Fruit fly (Drosophila melanogaster) whole organism, wandering third instar larva: ENCODE data around the gene CG10587.

Experiments used
- Abd-B ChIP-seq: fragments of >200 bp; optimal IDR thresholded peaks from 2 replicates; lab custom pipeline; 2017; ENCODE audit warnings: missing biosample characterization, missing genetic modification characterization
- CG32264 ChIP-seq: fragments of 200-800 bp; sonication (Bioruptor generic); optimal IDR thresholded peaks from 2 replicates; lab custom pipeline; 2016; ENCODE audit warnings: missing biosample characterization, missing genetic modification characterization
- CG9705 ChIP-seq: fragments of 200-800 bp; sonication (Bioruptor generic); optimal IDR thresholded peaks from 2 replicates; lab custom pipeline; 2018; ENCODE audit warnings: missing biosample characterization, mild to moderate bottlenecking, missing genetic modification characterization
- CrebA ChIP-seq: fragments of 200-800 bp; sonication (Bioruptor generic); optimal IDR thresholded peaks from 2 replicates; lab custom pipeline; 2016; ENCODE audit warnings: missing biosample characterization, mild to moderate bottlenecking, missing genetic modification characterization, borderline replicate concordance
- Dfd ChIP-seq: fragments of >200 bp; optimal IDR thresholded peaks from 2 replicates; lab custom pipeline; 2017; ENCODE audit warnings: missing biosample characterization, missing genetic modification characterization
- Dif ChIP-seq: fragments of 200-275, 200-300 bp; sonication (Bioruptor generic); optimal IDR thresholded peaks from 2 replicates; lab custom pipeline; 2018; ENCODE audit warnings: missing biosample characterization, missing genetic modification characterization; ENCODE audit not compliant: partially characterized antibody
- GATAd ChIP-seq: sonication (Bioruptor generic); optimal IDR thresholded peaks from 2 replicates; lab custom pipeline; 2016; ENCODE audit warnings: missing biosample characterization, missing genetic modification characterization
- HLH106 ChIP-seq: fragments of 200-800 bp; optimal IDR thresholded peaks from 3 replicates; lab custom pipeline; 2019; ENCODE audit warnings: missing biosample characterization, mild to moderate bottlenecking, missing genetic modification characterization, moderate library complexity
- Hnf4 ChIP-seq: fragments of 200-800 bp; sonication (Bioruptor generic); optimal IDR thresholded peaks from 2 replicates; lab custom pipeline; 2016; ENCODE audit warnings: missing biosample characterization, mild to moderate bottlenecking, missing genetic modification characterization
- Hr78 ChIP-seq: fragments of >200 bp; optimal IDR thresholded peaks from 2 replicates; lab custom pipeline; 2017; ENCODE audit warnings: missing biosample characterization, missing genetic modification characterization
- Hr83 ChIP-seq: fragments of 200-300 bp; sonication (Bioruptor generic); optimal IDR thresholded peaks from 2 replicates; lab custom pipeline; 2016; ENCODE audit warnings: missing biosample characterization, mild to moderate bottlenecking, missing genetic modification characterization, moderate library complexity; ENCODE audit not compliant: poor library complexity, severe bottlenecking
- Jra ChIP-seq: sonication (Bioruptor generic); optimal IDR thresholded peaks from 2 replicates; lab custom pipeline; 2016; ENCODE audit warnings: missing biosample characterization, missing genetic modification characterization
- Mio ChIP-seq: sonication (Bioruptor generic); optimal IDR thresholded peaks from 2 replicates; lab custom pipeline; 2016; ENCODE audit warnings: missing biosample characterization, missing genetic modification characterization
- Myc ChIP-seq: fragments of >200 bp; optimal IDR thresholded peaks from 2 replicates; lab custom pipeline; 2017
- N ChIP-seq: fragments of >200 bp; optimal IDR thresholded peaks from 2 replicates; lab custom pipeline; 2018; ENCODE audit warnings: missing biosample characterization, missing external identifiers, missing genetic modification characterization
- OdsH ChIP-seq: fragments of 200-800 bp; sonication (Bioruptor generic); optimal IDR thresholded peaks from 2 replicates; lab custom pipeline; 2016; ENCODE audit warnings: missing biosample characterization, mild to moderate bottlenecking, missing genetic modification characterization
- Rel ChIP-seq, 2 experiments: fragments of 200-800 bp; sonication (Bioruptor generic) in 1 of 2; optimal IDR thresholded peaks; 2 replicates in 1 of 2; 3 replicates in 1 of 2; lab custom pipeline; 2016 to 2019; ENCODE audit warnings: mild to moderate bottlenecking in 2 of 2, missing biosample characterization in 2 of 2, missing genetic modification characterization in 2 of 2, moderate library complexity in 1 of 2
- Sp1 ChIP-seq: fragments of 200-800 bp; sonication (Bioruptor generic); optimal IDR thresholded peaks from 3 replicates; lab custom pipeline; 2019; ENCODE audit warnings: missing biosample characterization, mild to moderate bottlenecking, missing genetic modification characterization, moderate library complexity
- Vsx2 ChIP-seq: fragments of 200-300, 225-300 bp; sonication (Bioruptor generic); optimal IDR thresholded peaks from 2 replicates; lab custom pipeline; 2018; ENCODE audit warnings: missing biosample characterization, missing genetic modification characterization; ENCODE audit not compliant: partially characterized antibody
- br ChIP-seq: fragments of 200-800 bp; sonication (Bioruptor generic); optimal IDR thresholded peaks from 2 replicates; lab custom pipeline; 2016; ENCODE audit warnings: missing biosample characterization, missing genetic modification characterization
- brk ChIP-seq: fragments of 200-800 bp; sonication (Bioruptor generic); optimal IDR thresholded peaks from 2 replicates; lab custom pipeline; 2016; ENCODE audit warnings: missing biosample characterization, mild to moderate bottlenecking, missing genetic modification characterization
- dl ChIP-seq, 2 experiments: fragments of 175-275, 200-275 bp in 1 of 2; fragments of 200-275 bp in 1 of 2; sonication (Bioruptor generic); optimal IDR thresholded peaks; lab custom pipeline; 2018; ENCODE audit warnings: mild to moderate bottlenecking in 2 of 2, missing biosample characterization in 2 of 2, missing genetic modification characterization in 2 of 2, moderate library complexity in 2 of 2; ENCODE audit not compliant: partially characterized antibody in 2 of 2, insufficient read depth in 1 of 2
- dmrt93B ChIP-seq: fragments of 200-800 bp; sonication (Bioruptor generic); optimal IDR thresholded peaks from 2 replicates; lab custom pipeline; 2018; ENCODE audit warnings: missing biosample characterization, mild to moderate bottlenecking, missing genetic modification characterization
- dsf ChIP-seq: sonication (Bioruptor generic); optimal IDR thresholded peaks from 2 replicates; lab custom pipeline; 2016; ENCODE audit warnings: missing biosample characterization, missing genetic modification characterization, borderline replicate concordance
- ey ChIP-seq: fragments of 200-800 bp; sonication (Bioruptor generic); optimal IDR thresholded peaks from 2 replicates; lab custom pipeline; 2016; ENCODE audit warnings: missing biosample characterization, missing genetic modification characterization
- foxo ChIP-seq, 2 experiments: fragments of 200-800 bp; sonication (Bioruptor generic); optimal IDR thresholded peaks; 2 replicates in 1 of 2; 3 replicates in 1 of 2; lab custom pipeline; 2016 to 2017; ENCODE audit warnings: missing biosample characterization in 2 of 2, missing genetic modification characterization in 2 of 2
- fru ChIP-seq: fragments of 200-800 bp; sonication (Bioruptor generic); optimal IDR thresholded peaks from 3 replicates; lab custom pipeline; 2016; ENCODE audit warnings: missing biosample characterization, mild to moderate bottlenecking, missing genetic modification characterization
- h ChIP-seq: fragments of 200-800 bp; sonication (Bioruptor generic); optimal IDR thresholded peaks from 3 replicates; lab custom pipeline; 2016; ENCODE audit warnings: missing biosample characterization, mild to moderate bottlenecking, missing genetic modification characterization
- jim ChIP-seq: fragments of 175-275, 200-325 bp; sonication (Bioruptor generic); optimal IDR thresholded peaks from 2 replicates; lab custom pipeline; 2016; ENCODE audit warnings: missing biosample characterization, mild to moderate bottlenecking, missing genetic modification characterization
- lola ChIP-seq: fragments of >200 bp; optimal IDR thresholded peaks from 2 replicates; lab custom pipeline; 2017; ENCODE audit warnings: missing biosample characterization, missing genetic modification characterization
- pan ChIP-seq: fragments of >200 bp; optimal IDR thresholded peaks from 2 replicates; lab custom pipeline; 2017
- psq ChIP-seq: fragments of 200-800 bp; sonication (Bioruptor generic); optimal IDR thresholded peaks from 3 replicates; lab custom pipeline; 2017; ENCODE audit warnings: missing biosample characterization, mild to moderate bottlenecking, missing genetic modification characterization, moderate library complexity
- rgr ChIP-seq: fragments of 200-800 bp; sonication (Bioruptor generic); optimal IDR thresholded peaks from 3 replicates; lab custom pipeline; 2016; ENCODE audit warnings: missing biosample characterization, mild to moderate bottlenecking, missing genetic modification characterization
- sage ChIP-seq: fragments of 200-800 bp; sonication (Bioruptor generic); optimal IDR thresholded peaks from 2 replicates; lab custom pipeline; 2016; ENCODE audit warnings: missing biosample characterization, mild to moderate bottlenecking, missing genetic modification characterization
- sv ChIP-seq: fragments of 200-800 bp; sonication (Bioruptor generic); optimal IDR thresholded peaks from 3 replicates; lab custom pipeline; 2016; ENCODE audit warnings: missing biosample characterization, missing genetic modification characterization
- tai ChIP-seq: sonication (Bioruptor generic); optimal IDR thresholded peaks from 2 replicates; lab custom pipeline; 2016; ENCODE audit warnings: missing biosample characterization, missing genetic modification characterization
- usp ChIP-seq: fragments of >200 bp; optimal IDR thresholded peaks from 2 replicates; lab custom pipeline; 2017; ENCODE audit warnings: missing biosample characterization, missing genetic modification characterization
- woc ChIP-seq: sonication (Bioruptor generic); optimal IDR thresholded peaks from 2 replicates; lab custom pipeline; 2016; ENCODE audit warnings: missing biosample characterization, mild to moderate bottlenecking, missing genetic modification characterization

Gene CG10587

dm6 chr3L:20917025-20917691 lies 45.2 kb downstream of the CG10587 start:
- no peak for TF ChIP-seq CG9705 (GFP tag; lab: Kevin White, UChicago)
- TF ChIP-seq dl (GFP tag; optimal IDR thresholded peaks at IDR 0.05; lab: Kevin White, UChicago; ENCODE audit: insufficient read depth in 1 of 2, partially characterized antibody in 2 of 2): no peak
- no peak for TF ChIP-seq Dfd (GFP tag; lab: Kevin White, UChicago)
- peak; percentile 30 for TF ChIP-seq HLH106 (tag; lab: Kevin White, UChicago)
- TF ChIP-seq N: no peak
- peak; percentile 26 for TF ChIP-seq ey
- TF ChIP-seq Mio: no peak
- TF ChIP-seq OdsH: no peak
- peak in 1 of 2 experiments; percentile 37 for TF ChIP-seq foxo (GFP tag; optimal IDR thresholded peaks at IDR 0.05; lab: Kevin White, UChicago)
- TF ChIP-seq Dif (GFP tag; lab: Kevin White, UChicago): no peak
- TF ChIP-seq dsf: no peak
- no peak for TF ChIP-seq dmrt93B (GFP tag; lab: Kevin White, UChicago)
- TF ChIP-seq usp (GFP tag; lab: Kevin White, UChicago): no peak
- TF ChIP-seq Vsx2 (GFP tag; lab: Kevin White, UChicago): no peak
- peak; percentile 44 for TF ChIP-seq h (GFP tag; lab: Kevin White, UChicago)
- no peak for TF ChIP-seq Rel (GFP tag; optimal IDR thresholded peaks at IDR 0.05; lab: Kevin White, UChicago)
- no peak for TF ChIP-seq Rel (tag; optimal IDR thresholded peaks at IDR 0.05; lab: Kevin White, UChicago)
- TF ChIP-seq pan (lab: Kevin White, UChicago): no peak
- TF ChIP-seq Hr83 (GFP tag; lab: Kevin White, UChicago): no peak
- no peak for TF ChIP-seq br (GFP tag; lab: Kevin White, UChicago)
- TF ChIP-seq CrebA: no peak
- no peak for TF ChIP-seq Hr78
- no peak for TF ChIP-seq Abd-B (GFP tag; lab: Kevin White, UChicago)
- TF ChIP-seq tai (GFP tag; lab: Kevin White, UChicago): no peak
- TF ChIP-seq Hnf4 (GFP tag; lab: Kevin White, UChicago): no peak
- no peak for TF ChIP-seq GATAd (GFP tag; lab: Kevin White, UChicago)
- peak; percentile 23 for TF ChIP-seq Sp1
- peak; percentile 90 for TF ChIP-seq psq (GFP tag; lab: Kevin White, UChicago)
- no peak for TF ChIP-seq brk (GFP tag; lab: Kevin White, UChicago)
- no peak for TF ChIP-seq sage (GFP tag; lab: Kevin White, UChicago)
- peak; percentile 52 for TF ChIP-seq woc (GFP tag; lab: Kevin White, UChicago)
- no peak for TF ChIP-seq CG32264 (GFP tag; lab: Kevin White, UChicago)
- peak; percentile 23 for TF ChIP-seq rgr
- no peak for TF ChIP-seq jim (GFP tag; lab: Kevin White, UChicago)
- TF ChIP-seq fru (GFP tag; lab: Kevin White, UChicago): peak; percentile 59
- no peak for TF ChIP-seq sv
- no peak for TF ChIP-seq Jra (GFP tag; lab: Kevin White, UChicago)
- no peak for TF ChIP-seq Myc (lab: Kevin White, UChicago)
- no peak for TF ChIP-seq lola (GFP tag; lab: Kevin White, UChicago)

- TF ChIP-seq brk (GFP tag; lab: Kevin White, UChicago): no peak
- TF ChIP-seq foxo (GFP tag; optimal IDR thresholded peaks at IDR 0.05; lab: Kevin White, UChicago): no peak
- TF ChIP-seq ey: no peak
- no peak for TF ChIP-seq GATAd (GFP tag; lab: Kevin White, UChicago)
- TF ChIP-seq woc (GFP tag; lab: Kevin White, UChicago): no peak
- no peak for TF ChIP-seq br (GFP tag; lab: Kevin White, UChicago)
- TF ChIP-seq fru (GFP tag; lab: Kevin White, UChicago): no peak
- TF ChIP-seq psq (GFP tag; lab: Kevin White, UChicago): no peak
- TF ChIP-seq jim (GFP tag; lab: Kevin White, UChicago): no peak
- no peak for TF ChIP-seq rgr
- no peak for TF ChIP-seq dsf
- TF ChIP-seq pan (lab: Kevin White, UChicago): no peak
- no peak for TF ChIP-seq Vsx2 (GFP tag; lab: Kevin White, UChicago)
- TF ChIP-seq CrebA: no peak
- TF ChIP-seq Sp1: no peak
- TF ChIP-seq N: no peak
- no peak for TF ChIP-seq Hr78
- no peak for TF ChIP-seq dmrt93B (GFP tag; lab: Kevin White, UChicago)
- no peak for TF ChIP-seq tai (GFP tag; lab: Kevin White, UChicago)
These were observed 47.2 kb downstream of the CG10587 start for dm6 chr3L:20915111-20915510.
